Worm (Caenorhabditis elegans): ENCODE data around the gene F07E5.9.
A peak's percentile ranks its signal among the peaks of the same experiment; 100 is the strongest.

The F07E5.9 gene

DNA sequence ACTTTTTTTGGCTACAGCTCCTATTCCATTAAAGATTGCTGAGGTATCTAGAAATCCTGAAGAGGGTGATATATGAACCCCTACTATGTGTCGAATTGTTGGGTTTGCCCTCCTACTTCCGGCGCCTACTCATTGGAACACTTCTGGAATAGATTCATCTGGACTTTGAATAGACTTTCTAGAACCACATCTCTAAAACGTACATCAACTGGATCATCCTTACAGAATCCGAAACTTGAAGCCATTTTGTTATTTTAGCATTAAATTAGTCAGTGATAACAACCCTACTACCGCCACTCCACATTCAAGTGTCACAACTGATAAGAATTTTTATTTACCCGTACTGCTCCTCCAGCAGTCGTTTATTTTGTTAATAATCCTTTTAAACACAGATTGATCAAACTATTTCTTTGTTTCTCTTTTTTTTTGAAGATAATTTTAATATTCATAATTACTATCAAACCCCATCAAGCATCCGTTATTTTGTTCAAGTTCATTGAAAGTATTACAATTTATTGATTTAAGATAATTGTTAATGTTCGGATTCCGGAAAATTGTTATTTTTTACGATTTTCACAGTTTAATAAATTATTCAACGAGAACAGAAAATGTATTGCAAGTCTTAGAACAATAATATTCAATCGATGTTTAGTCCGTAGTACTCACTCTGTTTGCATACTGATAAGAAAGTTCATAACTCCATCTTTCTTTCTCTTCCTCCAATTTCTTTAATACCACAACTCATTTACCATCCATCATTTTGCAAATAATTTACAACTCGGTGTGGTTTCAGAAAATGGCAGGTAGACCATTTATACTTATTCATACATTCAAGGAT, 19.0 kb upstream of the F07E5.9 start, which contains the start of gene math-42:
TSS of gene math-42 (plus strand) at position 788 of the 838 bp plus-strand sequence.
- no peak for TF ChIP-seq nhr-12 (tag; optimal IDR thresholded peaks at IDR 0.05)
- no peak for TF ChIP-seq nhr-2 (tag; optimal IDR thresholded peaks at IDR 0.05)
- no peak for TF ChIP-seq ceh-83 (GFP tag; optimal IDR thresholded peaks at IDR 0.05)
- no peak for TF ChIP-seq nhr-237 (tag; optimal IDR thresholded peaks at IDR 0.05)
- no peak for TF ChIP-seq nhr-76 (tag; optimal IDR thresholded peaks at IDR 0.05)

DNA sequence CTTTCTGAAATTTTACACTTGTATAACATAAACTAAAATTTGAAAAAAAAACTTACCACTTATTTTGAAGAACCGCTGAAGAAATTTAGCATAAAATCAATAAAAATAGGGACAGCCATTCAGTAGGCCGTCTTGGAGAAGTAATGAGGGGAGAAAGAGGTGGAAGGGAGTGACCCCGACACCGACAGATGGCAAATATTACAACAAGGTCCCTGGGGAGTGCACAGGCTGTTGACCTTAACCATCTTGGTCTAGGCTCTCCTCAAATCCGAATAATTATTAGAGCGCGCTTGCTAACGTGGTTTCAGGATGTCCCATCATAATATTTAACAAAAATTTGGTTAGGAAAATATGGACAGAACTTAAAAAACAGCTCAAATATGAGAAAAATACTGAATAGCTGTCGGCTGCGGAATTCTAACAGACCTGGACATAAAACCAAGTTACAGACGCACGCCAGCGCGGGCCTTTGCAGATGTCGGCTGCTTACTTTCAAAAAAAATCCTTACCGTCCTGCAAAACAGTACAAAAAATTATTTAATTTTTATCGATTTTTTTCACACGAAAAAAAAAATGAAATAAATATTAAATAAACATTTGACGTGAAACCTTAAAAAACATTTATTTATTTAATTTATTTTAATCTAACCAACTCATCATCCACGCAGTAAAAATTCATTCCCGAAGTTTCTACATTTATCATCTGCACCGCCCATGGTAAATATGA, 14.8 kb upstream of the F07E5.9 start, which contains the start of gene T16A1.2:
TSS of gene T16A1.2 (plus strand) at position 677 of the 727 bp plus-strand sequence.
- TF ChIP-seq cnd-1 (tag; optimal IDR thresholded peaks at IDR 0.05), result peak; percentile 74
- TF ChIP-seq unc-120 (tag; optimal IDR thresholded peaks at IDR 0.05; ENCODE audit: poor library complexity, severe bottlenecking), result no peak
- TF ChIP-seq nhr-2 (tag; optimal IDR thresholded peaks at IDR 0.05), result peak; percentile 68

DNA sequence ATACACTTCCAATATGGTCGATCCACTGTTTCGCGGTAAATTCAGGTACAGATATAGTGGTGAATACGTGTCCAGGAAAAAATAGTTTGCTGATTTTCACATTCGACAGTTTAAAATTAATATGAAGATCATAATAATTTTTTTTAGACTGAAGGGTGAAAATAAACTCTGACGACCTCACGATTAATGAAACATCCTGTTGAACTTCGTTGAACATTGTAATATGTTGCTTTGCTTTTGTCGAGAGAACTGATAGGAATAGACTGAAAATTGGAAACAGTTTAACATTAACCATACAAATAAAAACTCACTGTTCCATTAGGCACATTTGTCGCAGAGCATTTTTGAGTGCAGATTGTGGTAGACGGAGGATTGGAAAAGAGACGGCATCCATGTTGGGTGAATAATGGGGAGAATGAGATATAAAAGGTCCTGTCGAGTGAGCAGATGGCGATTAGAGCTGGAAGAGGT, 13.2 kb upstream of the F07E5.9 start, which contains the start of gene fbxb-37:
TSS of gene fbxb-37 (minus strand) at position 421 of the 471 bp plus-strand sequence.
- TF ChIP-seq ceh-39 (tag; optimal IDR thresholded peaks at IDR 0.05), result no peak
- TF ChIP-seq elt-3 (tag; optimal IDR thresholded peaks at IDR 0.05), result no peak
- TF ChIP-seq unc-39 (tag; optimal IDR thresholded peaks at IDR 0.05), result no peak
- TF ChIP-seq nhr-2 (tag; optimal IDR thresholded peaks at IDR 0.05), result peak; percentile 26

DNA sequence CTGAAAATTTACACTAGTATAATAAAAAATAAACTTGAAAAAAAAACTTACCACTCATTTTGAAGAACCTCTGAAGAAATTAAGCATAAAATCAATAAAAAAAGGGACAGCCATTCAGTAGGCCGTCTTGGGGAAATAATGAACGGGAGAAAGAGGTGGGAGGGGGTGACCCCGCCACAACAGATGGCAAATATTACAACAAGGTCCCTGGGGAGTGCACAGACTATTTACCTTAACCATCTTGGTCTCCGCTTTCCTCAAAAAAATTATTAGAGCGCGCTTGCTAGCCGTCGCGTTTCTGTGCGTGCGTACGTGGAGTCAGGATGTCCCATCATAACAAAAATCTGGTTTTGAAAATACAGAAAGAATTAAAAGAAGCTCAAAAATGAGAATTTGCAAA, 11.6 kb upstream of the F07E5.9 start, which contains the start of gene T16A1.10:
TSS of gene T16A1.10 (minus strand) at position 123 of the 400 bp plus-strand sequence.
- TF ChIP-seq lin-32 (GFP tag; optimal IDR thresholded peaks at IDR 0.05) (peak; percentile 82), lin-13 (tag; optimal IDR thresholded peaks at IDR 0.05) (peak; percentile 2), cnd-1 (tag; optimal IDR thresholded peaks at IDR 0.05) (peak; percentile 62), hlh-1 (tag; optimal IDR thresholded peaks at IDR 0.05) (peak; percentile 1), tbx-8 (GFP tag; optimal IDR thresholded peaks at IDR 0.05) (no peak)

DNA sequence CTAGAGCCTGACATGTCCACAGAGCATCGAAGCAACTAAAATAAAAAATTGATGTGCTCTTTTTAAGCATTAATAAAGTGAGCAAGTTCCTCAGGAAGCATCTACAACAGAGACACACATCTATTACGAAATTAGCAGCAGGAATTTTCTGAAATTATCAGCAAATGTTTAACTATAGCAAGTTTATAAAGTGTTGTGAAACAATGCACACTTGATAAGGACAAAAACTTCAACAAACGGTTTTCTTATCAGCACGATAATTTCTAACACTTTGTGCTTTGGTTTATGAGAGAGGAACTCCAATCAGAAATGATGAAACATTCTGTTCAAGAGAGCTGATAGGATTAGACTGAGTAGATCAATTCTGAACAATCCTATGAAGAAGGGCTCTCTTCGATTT, 10.3 kb upstream of the F07E5.9 start, which contains the start of gene trpl-5:
TSS of gene trpl-5 (minus strand) at position 32 of the 400 bp plus-strand sequence.
- TF ChIP-seq cnd-1 (tag; optimal IDR thresholded peaks at IDR 0.05) (no peak), ces-1 (GFP tag; optimal IDR thresholded peaks at IDR 0.05) (no peak), lin-13 (tag; optimal IDR thresholded peaks at IDR 0.05) (no peak), snpc-4 (tag; optimal IDR thresholded peaks at IDR 0.05) (no peak), nhr-12 (tag; optimal IDR thresholded peaks at IDR 0.05) (no peak), mls-2 (tag; optimal IDR thresholded peaks at IDR 0.05) (no peak), ceh-39 (tag; optimal IDR thresholded peaks at IDR 0.05) (no peak), ztf-11 (tag; optimal IDR thresholded peaks at IDR 0.05) (no peak), nhr-2 (tag; optimal IDR thresholded peaks at IDR 0.05) (no peak), unc-62 (GFP tag; optimal IDR thresholded peaks at IDR 0.05) (no peak), mep-1 (tag; optimal IDR thresholded peaks at IDR 0.05) (no peak), drap-1 (GFP tag; optimal IDR thresholded peaks at IDR 0.05) (no peak), nhr-28 (tag; optimal IDR thresholded peaks at IDR 0.05) (no peak), tbx-8 (GFP tag; optimal IDR thresholded peaks at IDR 0.05) (no peak), sptf-1 (tag; optimal IDR thresholded peaks at IDR 0.05) (no peak), mab-5 (tag; optimal IDR thresholded peaks at IDR 0.05) (no peak), elt-3 (tag; optimal IDR thresholded peaks at IDR 0.05) (no peak)

DNA sequence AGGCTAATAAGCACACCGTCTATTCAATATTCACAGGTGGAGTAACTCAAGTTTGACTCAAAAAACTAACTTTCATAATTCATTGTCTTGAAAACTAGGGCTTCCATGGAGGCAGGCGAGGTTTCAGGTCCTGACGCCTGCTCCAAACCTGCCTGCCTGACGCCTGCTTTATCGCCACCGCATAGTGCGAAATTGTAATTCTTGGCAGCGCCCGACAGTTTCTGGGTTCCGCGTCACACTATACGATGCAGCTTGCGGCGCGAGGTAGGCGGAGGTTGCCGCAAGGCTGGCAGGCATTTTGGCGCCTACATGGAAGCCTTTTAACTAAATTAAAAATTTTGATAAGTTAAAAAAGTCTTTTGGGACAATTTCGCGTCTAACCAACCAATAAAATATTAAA, 6.9 kb upstream of the F07E5.9 start:
- TF ChIP-seq sem-2 (GFP tag; optimal IDR thresholded peaks at IDR 0.05), result no peak
- no peak for TF ChIP-seq drap-1 (GFP tag; optimal IDR thresholded peaks at IDR 0.05)
- TF ChIP-seq hlh-1 (tag; optimal IDR thresholded peaks at IDR 0.05), result no peak
- TF ChIP-seq mab-5 (tag; optimal IDR thresholded peaks at IDR 0.05), result no peak
- TF ChIP-seq ces-1 (GFP tag; optimal IDR thresholded peaks at IDR 0.05), result no peak
- no peak for TF ChIP-seq unc-39 (tag; optimal IDR thresholded peaks at IDR 0.05)
- TF ChIP-seq nhr-12 (tag; optimal IDR thresholded peaks at IDR 0.05), result no peak

Measured in whole organism, mixed stage, embryonic.